Worm (Caenorhabditis elegans): Measurements from ENCODE around the gene zig-11.

DNA sequence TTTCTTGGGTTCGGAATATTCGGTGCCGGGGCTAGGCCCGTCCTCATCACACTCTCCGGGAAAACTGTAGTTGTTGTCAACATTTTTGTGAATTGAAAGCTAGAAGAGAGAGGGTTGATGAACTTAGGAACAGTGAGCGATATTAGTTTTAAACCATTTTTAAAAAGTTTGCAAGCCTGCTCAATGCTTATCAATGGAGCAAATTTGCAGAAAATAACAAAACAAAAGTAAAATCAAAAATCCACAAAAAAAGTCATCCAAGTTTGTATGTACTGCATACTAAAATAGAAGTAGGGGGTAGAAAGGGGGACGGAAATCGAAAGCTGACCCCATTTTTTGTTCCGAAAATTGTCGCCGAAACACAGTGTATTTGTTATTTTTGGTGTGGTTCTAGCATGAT is 36.6 kb downstream of the zig-11 start, which contains the start of gene T10B5.10:
- TF ChIP-seq nhr-2 (tag; optimal IDR thresholded peaks at IDR 0.05) (no peak), M03D4.4 (tag; optimal IDR thresholded peaks at IDR 0.05) (no peak), ces-1 (GFP tag; optimal IDR thresholded peaks at IDR 0.05) (no peak)

Measured in whole organism, mixed stage, embryonic.